Fruit fly (Drosophila melanogaster): ENCODE data around the gene CG12229.
A peak's percentile ranks its signal among the peaks of the same experiment; 100 is the strongest.

CG12229 gene

DNA sequence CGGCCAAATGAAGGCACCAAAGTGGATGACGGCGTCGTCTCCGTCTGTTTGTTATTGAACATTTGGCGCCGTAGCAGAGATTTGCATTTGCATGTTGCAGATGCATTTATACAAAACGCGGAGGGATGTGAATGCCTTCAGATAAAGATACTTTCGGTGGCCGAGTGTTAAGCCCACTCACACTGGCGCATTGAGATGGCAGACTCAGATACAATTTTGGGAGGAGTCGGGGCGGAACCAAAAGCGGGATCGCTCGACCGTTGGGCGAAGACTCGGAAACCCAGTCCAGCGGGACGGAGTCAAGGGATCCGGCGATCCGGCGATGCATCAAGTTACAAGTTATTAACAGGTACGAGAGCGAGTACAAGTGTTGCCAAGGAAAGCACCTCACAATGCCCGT is 24.1 kb downstream of the CG12229 start:
- TF ChIP-seq HLH106 (tag; optimal IDR thresholded peaks at IDR 0.05), result no peak

DNA sequence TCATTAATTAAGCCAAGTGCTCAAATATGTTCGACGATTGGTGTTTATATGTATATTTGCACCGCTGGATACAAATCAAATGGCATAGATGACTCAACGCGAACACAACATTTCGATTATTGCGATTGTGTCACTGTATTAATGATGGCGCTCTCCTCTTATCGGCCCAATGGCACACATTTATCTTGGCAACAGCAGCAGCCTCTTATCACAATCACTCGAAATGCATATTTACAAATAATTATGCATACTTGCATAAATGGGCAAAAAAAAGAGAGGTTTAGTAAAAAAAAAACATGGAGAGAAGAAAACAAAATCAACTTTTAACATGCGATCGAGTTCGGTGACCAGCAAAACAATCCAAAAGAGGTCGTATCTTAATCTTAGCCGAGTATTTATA is 25.0 kb downstream of the CG12229 start:
- TF ChIP-seq N (GFP tag; optimal IDR thresholded peaks at IDR 0.05), result no peak
- TF ChIP-seq usp (GFP tag; optimal IDR thresholded peaks at IDR 0.05), result no peak
- no peak for TF ChIP-seq dmrt93B (GFP tag; optimal IDR thresholded peaks at IDR 0.05)
- TF ChIP-seq dsf (GFP tag; optimal IDR thresholded peaks at IDR 0.05; ENCODE audit: borderline replicate concordance), result no peak
- TF ChIP-seq Mio (GFP tag; optimal IDR thresholded peaks at IDR 0.05), result no peak
- TF ChIP-seq OdsH (GFP tag; optimal IDR thresholded peaks at IDR 0.05), result no peak
- no peak for TF ChIP-seq Myc (optimal IDR thresholded peaks at IDR 0.05)
- TF ChIP-seq sv (GFP tag; optimal IDR thresholded peaks at IDR 0.05), result no peak
- TF ChIP-seq Hr83 (GFP tag; optimal IDR thresholded peaks at IDR 0.05; ENCODE audit: poor library complexity, severe bottlenecking), result no peak
- no peak for TF ChIP-seq psq (GFP tag; optimal IDR thresholded peaks at IDR 0.05)
- no peak for TF ChIP-seq GATAd (GFP tag; optimal IDR thresholded peaks at IDR 0.05)
- TF ChIP-seq Rel (GFP tag; optimal IDR thresholded peaks at IDR 0.05), result no peak
- TF ChIP-seq Rel (tag; optimal IDR thresholded peaks at IDR 0.05), result no peak
- no peak for TF ChIP-seq CG9705 (GFP tag; optimal IDR thresholded peaks at IDR 0.05)
- TF ChIP-seq lola (GFP tag; optimal IDR thresholded peaks at IDR 0.05), result no peak
- TF ChIP-seq CrebA (GFP tag; optimal IDR thresholded peaks at IDR 0.05; ENCODE audit: borderline replicate concordance), result no peak
- TF ChIP-seq tai (GFP tag; optimal IDR thresholded peaks at IDR 0.05), result no peak

DNA sequence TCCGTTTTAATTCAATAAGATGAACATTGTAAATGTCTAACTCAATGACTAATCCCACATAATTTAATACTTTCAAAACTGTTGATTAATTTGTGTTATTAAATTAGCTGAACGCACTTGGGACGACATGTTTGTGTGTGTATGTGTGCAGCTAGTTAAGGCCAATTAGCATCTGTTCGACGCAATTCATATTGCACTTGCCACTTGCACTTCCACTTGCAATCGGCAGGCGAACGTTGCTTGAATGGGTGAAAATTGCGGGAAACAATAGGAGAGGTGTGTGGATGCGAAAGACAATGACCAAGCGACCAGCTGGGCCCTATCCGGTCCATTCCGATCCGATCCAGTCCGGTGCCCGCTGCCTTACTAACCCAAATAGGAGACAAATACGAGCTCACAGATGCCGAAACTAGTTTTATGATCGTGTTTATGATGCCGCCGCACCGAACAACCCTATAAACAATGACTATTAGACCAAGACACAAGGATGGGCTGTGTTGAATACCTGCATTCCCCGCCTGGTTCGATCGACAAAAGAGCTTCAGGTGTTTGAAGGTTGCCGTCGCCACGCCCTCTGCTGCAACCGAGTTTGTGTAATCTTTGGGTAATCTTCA is 28.6 kb downstream of the CG12229 start:
- no peak for TF ChIP-seq Abd-B (GFP tag; optimal IDR thresholded peaks at IDR 0.05)
- no peak for TF ChIP-seq jim (GFP tag; optimal IDR thresholded peaks at IDR 0.05)
- no peak for TF ChIP-seq N (GFP tag; optimal IDR thresholded peaks at IDR 0.05)
- TF ChIP-seq lola (GFP tag; optimal IDR thresholded peaks at IDR 0.05), result no peak
- no peak for TF ChIP-seq Vsx2 (GFP tag; optimal IDR thresholded peaks at IDR 0.05; ENCODE audit: partially characterized antibody)
- no peak for TF ChIP-seq Rel (GFP tag; optimal IDR thresholded peaks at IDR 0.05)
- TF ChIP-seq Rel (tag; optimal IDR thresholded peaks at IDR 0.05), result no peak
- TF ChIP-seq Hnf4 (GFP tag; optimal IDR thresholded peaks at IDR 0.05), result no peak
- TF ChIP-seq Dif (GFP tag; optimal IDR thresholded peaks at IDR 0.05; ENCODE audit: partially characterized antibody), result no peak
- no peak for TF ChIP-seq OdsH (GFP tag; optimal IDR thresholded peaks at IDR 0.05)
- TF ChIP-seq fru (GFP tag; optimal IDR thresholded peaks at IDR 0.05), result no peak

DNA sequence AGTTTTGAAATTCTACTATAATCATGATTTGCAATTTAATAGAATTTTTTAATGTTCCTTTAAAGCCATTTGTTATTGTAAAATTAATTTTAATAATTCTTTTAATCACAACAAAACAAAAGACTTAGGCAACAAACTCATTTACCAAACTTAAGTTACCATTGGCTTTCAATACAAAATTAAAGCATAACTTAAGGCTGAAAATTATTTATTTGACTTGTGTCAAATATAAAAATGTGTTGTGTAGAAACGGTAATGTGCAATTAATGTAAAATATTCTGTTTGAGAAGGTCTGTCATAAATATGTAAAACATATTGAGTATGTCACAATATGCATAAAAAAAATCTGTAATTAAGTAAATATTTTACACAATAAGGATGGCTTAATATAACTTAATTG is 29.2 kb downstream of the CG12229 start:
- TF ChIP-seq dsf (GFP tag; optimal IDR thresholded peaks at IDR 0.05; ENCODE audit: borderline replicate concordance) (no peak), Myc (optimal IDR thresholded peaks at IDR 0.05) (peak; percentile 24)

DNA sequence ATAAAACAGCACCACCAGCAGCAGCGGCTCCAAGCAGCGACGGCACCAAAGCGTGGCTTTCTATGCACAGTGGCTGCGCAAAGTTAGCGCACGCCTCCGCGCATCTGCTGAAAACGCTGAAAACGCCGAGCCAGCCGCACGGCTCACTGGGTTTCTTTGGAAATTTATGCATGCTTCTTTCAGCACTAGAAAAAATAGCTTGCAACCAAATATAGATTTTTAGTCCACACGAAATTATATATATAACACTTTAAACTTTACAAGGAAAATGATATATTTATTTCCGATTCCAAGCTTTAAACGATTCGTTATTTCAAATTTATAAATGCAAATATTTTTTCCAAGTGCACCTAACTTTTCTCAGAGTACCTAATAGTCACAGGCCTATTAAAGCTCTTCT is 31.6 kb downstream of the CG12229 start:
- TF ChIP-seq CrebA (GFP tag; optimal IDR thresholded peaks at IDR 0.05; ENCODE audit: borderline replicate concordance) (no peak), tai (GFP tag; optimal IDR thresholded peaks at IDR 0.05) (no peak), rgr (GFP tag; optimal IDR thresholded peaks at IDR 0.05) (no peak), brk (GFP tag; optimal IDR thresholded peaks at IDR 0.05) (no peak), sv (GFP tag; optimal IDR thresholded peaks at IDR 0.05) (peak; percentile 11)

DNA sequence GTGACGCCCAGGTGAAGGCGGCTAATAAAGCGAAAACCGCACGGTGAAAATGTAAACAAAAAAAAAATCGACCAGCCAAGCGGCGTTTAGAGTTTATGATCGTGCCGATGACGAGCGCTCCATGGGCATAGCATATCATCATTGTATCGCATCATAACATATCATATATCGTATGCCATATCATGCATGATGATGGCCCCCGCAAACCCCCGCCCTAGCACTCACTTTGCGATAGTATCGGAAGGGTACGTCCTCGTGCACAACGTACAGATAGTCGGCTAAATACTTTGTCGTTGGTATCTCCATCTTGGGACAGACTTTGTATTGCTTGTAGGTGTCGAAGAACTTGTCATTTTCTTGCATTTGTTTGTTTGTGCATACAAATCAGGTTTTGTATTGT is 33.0 kb downstream of the CG12229 start:
- no peak for TF ChIP-seq Hr78 (GFP tag; optimal IDR thresholded peaks at IDR 0.05)
- TF ChIP-seq pan (optimal IDR thresholded peaks at IDR 0.05), result no peak

DNA sequence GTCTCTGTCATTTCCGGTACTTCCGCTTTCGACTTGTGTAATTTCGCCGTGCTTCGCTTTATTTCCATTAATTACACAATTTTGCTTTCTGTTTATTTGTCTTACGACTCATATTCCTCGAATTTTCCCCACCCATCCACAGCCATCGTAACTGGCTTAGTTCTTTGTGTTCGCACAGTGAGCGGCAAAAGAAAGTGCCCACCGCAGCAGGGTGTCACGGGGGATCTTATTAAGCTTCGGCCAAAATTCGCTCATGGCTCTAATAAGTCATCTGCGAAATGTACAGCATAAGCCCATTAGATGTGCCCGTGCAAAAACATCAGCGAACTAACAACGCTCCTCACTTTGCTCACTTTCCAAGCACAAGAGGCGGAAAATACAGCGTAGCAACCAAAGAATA is 33.8 kb downstream of the CG12229 start:
- TF ChIP-seq ey (GFP tag; optimal IDR thresholded peaks at IDR 0.05) (no peak), dl (GFP tag; optimal IDR thresholded peaks at IDR 0.05; ENCODE audit: insufficient read depth in 1 of 2, partially characterized antibody in 2 of 2) (no peak), sage (GFP tag; optimal IDR thresholded peaks at IDR 0.05) (no peak), Dif (GFP tag; optimal IDR thresholded peaks at IDR 0.05; ENCODE audit: partially characterized antibody) (no peak), lola (GFP tag; optimal IDR thresholded peaks at IDR 0.05) (no peak), usp (GFP tag; optimal IDR thresholded peaks at IDR 0.05) (no peak), woc (GFP tag; optimal IDR thresholded peaks at IDR 0.05) (no peak), Hnf4 (GFP tag; optimal IDR thresholded peaks at IDR 0.05) (no peak), dmrt93B (GFP tag; optimal IDR thresholded peaks at IDR 0.05) (no peak), Jra (GFP tag; optimal IDR thresholded peaks at IDR 0.05) (no peak), rgr (GFP tag; optimal IDR thresholded peaks at IDR 0.05) (no peak), Sp1 (GFP tag; optimal IDR thresholded peaks at IDR 0.05) (no peak), foxo (GFP tag; optimal IDR thresholded peaks at IDR 0.05) (no peak), Vsx2 (GFP tag; optimal IDR thresholded peaks at IDR 0.05; ENCODE audit: partially characterized antibody) (no peak), CrebA (GFP tag; optimal IDR thresholded peaks at IDR 0.05; ENCODE audit: borderline replicate concordance) (no peak), CG32264 (GFP tag; optimal IDR thresholded peaks at IDR 0.05) (no peak), Hr78 (GFP tag; optimal IDR thresholded peaks at IDR 0.05) (no peak), jim (GFP tag; optimal IDR thresholded peaks at IDR 0.05) (no peak)
